Fruit fly (Drosophila melanogaster) whole organism, wandering third instar larva: ENCODE results near the gene et.

Experiments used
- Abd-B ChIP-seq: fragments of >200 bp; optimal IDR thresholded peaks from 2 replicates; lab custom pipeline; 2017; ENCODE audit warnings: missing biosample characterization, missing genetic modification characterization
- CG32264 ChIP-seq: fragments of 200-800 bp; sonication (Bioruptor generic); optimal IDR thresholded peaks from 2 replicates; lab custom pipeline; 2016; ENCODE audit warnings: missing biosample characterization, missing genetic modification characterization
- CG9705 ChIP-seq: fragments of 200-800 bp; sonication (Bioruptor generic); optimal IDR thresholded peaks from 2 replicates; lab custom pipeline; 2018; ENCODE audit warnings: missing biosample characterization, mild to moderate bottlenecking, missing genetic modification characterization
- CrebA ChIP-seq: fragments of 200-800 bp; sonication (Bioruptor generic); optimal IDR thresholded peaks from 2 replicates; lab custom pipeline; 2016; ENCODE audit warnings: missing biosample characterization, mild to moderate bottlenecking, missing genetic modification characterization, borderline replicate concordance
- Dfd ChIP-seq: fragments of >200 bp; optimal IDR thresholded peaks from 2 replicates; lab custom pipeline; 2017; ENCODE audit warnings: missing biosample characterization, missing genetic modification characterization
- Dif ChIP-seq: fragments of 200-275, 200-300 bp; sonication (Bioruptor generic); optimal IDR thresholded peaks from 2 replicates; lab custom pipeline; 2018; ENCODE audit warnings: missing biosample characterization, missing genetic modification characterization; ENCODE audit not compliant: partially characterized antibody
- GATAd ChIP-seq: sonication (Bioruptor generic); optimal IDR thresholded peaks from 2 replicates; lab custom pipeline; 2016; ENCODE audit warnings: missing biosample characterization, missing genetic modification characterization
- HLH106 ChIP-seq: fragments of 200-800 bp; optimal IDR thresholded peaks from 3 replicates; lab custom pipeline; 2019; ENCODE audit warnings: missing biosample characterization, mild to moderate bottlenecking, missing genetic modification characterization, moderate library complexity
- Hnf4 ChIP-seq: fragments of 200-800 bp; sonication (Bioruptor generic); optimal IDR thresholded peaks from 2 replicates; lab custom pipeline; 2016; ENCODE audit warnings: missing biosample characterization, mild to moderate bottlenecking, missing genetic modification characterization
- Hr78 ChIP-seq: fragments of >200 bp; optimal IDR thresholded peaks from 2 replicates; lab custom pipeline; 2017; ENCODE audit warnings: missing biosample characterization, missing genetic modification characterization
- Hr83 ChIP-seq: fragments of 200-300 bp; sonication (Bioruptor generic); optimal IDR thresholded peaks from 2 replicates; lab custom pipeline; 2016; ENCODE audit warnings: missing biosample characterization, mild to moderate bottlenecking, missing genetic modification characterization, moderate library complexity; ENCODE audit not compliant: poor library complexity, severe bottlenecking
- Jra ChIP-seq: sonication (Bioruptor generic); optimal IDR thresholded peaks from 2 replicates; lab custom pipeline; 2016; ENCODE audit warnings: missing biosample characterization, missing genetic modification characterization
- Mio ChIP-seq: sonication (Bioruptor generic); optimal IDR thresholded peaks from 2 replicates; lab custom pipeline; 2016; ENCODE audit warnings: missing biosample characterization, missing genetic modification characterization
- Myc ChIP-seq: fragments of >200 bp; optimal IDR thresholded peaks from 2 replicates; lab custom pipeline; 2017
- N ChIP-seq: fragments of >200 bp; optimal IDR thresholded peaks from 2 replicates; lab custom pipeline; 2018; ENCODE audit warnings: missing biosample characterization, missing external identifiers, missing genetic modification characterization
- OdsH ChIP-seq: fragments of 200-800 bp; sonication (Bioruptor generic); optimal IDR thresholded peaks from 2 replicates; lab custom pipeline; 2016; ENCODE audit warnings: missing biosample characterization, mild to moderate bottlenecking, missing genetic modification characterization
- Rel ChIP-seq, 2 experiments: fragments of 200-800 bp; sonication (Bioruptor generic) in 1 of 2; optimal IDR thresholded peaks; 2 replicates in 1 of 2; 3 replicates in 1 of 2; lab custom pipeline; 2016 to 2019; ENCODE audit warnings: mild to moderate bottlenecking in 2 of 2, missing biosample characterization in 2 of 2, missing genetic modification characterization in 2 of 2, moderate library complexity in 1 of 2
- Sp1 ChIP-seq: fragments of 200-800 bp; sonication (Bioruptor generic); optimal IDR thresholded peaks from 3 replicates; lab custom pipeline; 2019; ENCODE audit warnings: missing biosample characterization, mild to moderate bottlenecking, missing genetic modification characterization, moderate library complexity
- Vsx2 ChIP-seq: fragments of 200-300, 225-300 bp; sonication (Bioruptor generic); optimal IDR thresholded peaks from 2 replicates; lab custom pipeline; 2018; ENCODE audit warnings: missing biosample characterization, missing genetic modification characterization; ENCODE audit not compliant: partially characterized antibody
- br ChIP-seq: fragments of 200-800 bp; sonication (Bioruptor generic); optimal IDR thresholded peaks from 2 replicates; lab custom pipeline; 2016; ENCODE audit warnings: missing biosample characterization, missing genetic modification characterization
- brk ChIP-seq: fragments of 200-800 bp; sonication (Bioruptor generic); optimal IDR thresholded peaks from 2 replicates; lab custom pipeline; 2016; ENCODE audit warnings: missing biosample characterization, mild to moderate bottlenecking, missing genetic modification characterization
- dl ChIP-seq, 2 experiments: fragments of 175-275, 200-275 bp in 1 of 2; fragments of 200-275 bp in 1 of 2; sonication (Bioruptor generic); optimal IDR thresholded peaks; lab custom pipeline; 2018; ENCODE audit warnings: mild to moderate bottlenecking in 2 of 2, missing biosample characterization in 2 of 2, missing genetic modification characterization in 2 of 2, moderate library complexity in 2 of 2; ENCODE audit not compliant: partially characterized antibody in 2 of 2, insufficient read depth in 1 of 2
- dmrt93B ChIP-seq: fragments of 200-800 bp; sonication (Bioruptor generic); optimal IDR thresholded peaks from 2 replicates; lab custom pipeline; 2018; ENCODE audit warnings: missing biosample characterization, mild to moderate bottlenecking, missing genetic modification characterization
- dsf ChIP-seq: sonication (Bioruptor generic); optimal IDR thresholded peaks from 2 replicates; lab custom pipeline; 2016; ENCODE audit warnings: missing biosample characterization, missing genetic modification characterization, borderline replicate concordance
- ey ChIP-seq: fragments of 200-800 bp; sonication (Bioruptor generic); optimal IDR thresholded peaks from 2 replicates; lab custom pipeline; 2016; ENCODE audit warnings: missing biosample characterization, missing genetic modification characterization
- foxo ChIP-seq, 2 experiments: fragments of 200-800 bp; sonication (Bioruptor generic); optimal IDR thresholded peaks; 2 replicates in 1 of 2; 3 replicates in 1 of 2; lab custom pipeline; 2016 to 2017; ENCODE audit warnings: missing biosample characterization in 2 of 2, missing genetic modification characterization in 2 of 2
- fru ChIP-seq: fragments of 200-800 bp; sonication (Bioruptor generic); optimal IDR thresholded peaks from 3 replicates; lab custom pipeline; 2016; ENCODE audit warnings: missing biosample characterization, mild to moderate bottlenecking, missing genetic modification characterization
- h ChIP-seq: fragments of 200-800 bp; sonication (Bioruptor generic); optimal IDR thresholded peaks from 3 replicates; lab custom pipeline; 2016; ENCODE audit warnings: missing biosample characterization, mild to moderate bottlenecking, missing genetic modification characterization
- jim ChIP-seq: fragments of 175-275, 200-325 bp; sonication (Bioruptor generic); optimal IDR thresholded peaks from 2 replicates; lab custom pipeline; 2016; ENCODE audit warnings: missing biosample characterization, mild to moderate bottlenecking, missing genetic modification characterization
- lola ChIP-seq: fragments of >200 bp; optimal IDR thresholded peaks from 2 replicates; lab custom pipeline; 2017; ENCODE audit warnings: missing biosample characterization, missing genetic modification characterization
- pan ChIP-seq: fragments of >200 bp; optimal IDR thresholded peaks from 2 replicates; lab custom pipeline; 2017
- psq ChIP-seq: fragments of 200-800 bp; sonication (Bioruptor generic); optimal IDR thresholded peaks from 3 replicates; lab custom pipeline; 2017; ENCODE audit warnings: missing biosample characterization, mild to moderate bottlenecking, missing genetic modification characterization, moderate library complexity
- rgr ChIP-seq: fragments of 200-800 bp; sonication (Bioruptor generic); optimal IDR thresholded peaks from 3 replicates; lab custom pipeline; 2016; ENCODE audit warnings: missing biosample characterization, mild to moderate bottlenecking, missing genetic modification characterization
- sage ChIP-seq: fragments of 200-800 bp; sonication (Bioruptor generic); optimal IDR thresholded peaks from 2 replicates; lab custom pipeline; 2016; ENCODE audit warnings: missing biosample characterization, mild to moderate bottlenecking, missing genetic modification characterization
- sv ChIP-seq: fragments of 200-800 bp; sonication (Bioruptor generic); optimal IDR thresholded peaks from 3 replicates; lab custom pipeline; 2016; ENCODE audit warnings: missing biosample characterization, missing genetic modification characterization
- tai ChIP-seq: sonication (Bioruptor generic); optimal IDR thresholded peaks from 2 replicates; lab custom pipeline; 2016; ENCODE audit warnings: missing biosample characterization, missing genetic modification characterization
- usp ChIP-seq: fragments of >200 bp; optimal IDR thresholded peaks from 2 replicates; lab custom pipeline; 2017; ENCODE audit warnings: missing biosample characterization, missing genetic modification characterization
- woc ChIP-seq: sonication (Bioruptor generic); optimal IDR thresholded peaks from 2 replicates; lab custom pipeline; 2016; ENCODE audit warnings: missing biosample characterization, mild to moderate bottlenecking, missing genetic modification characterization

Gene et

DNA sequence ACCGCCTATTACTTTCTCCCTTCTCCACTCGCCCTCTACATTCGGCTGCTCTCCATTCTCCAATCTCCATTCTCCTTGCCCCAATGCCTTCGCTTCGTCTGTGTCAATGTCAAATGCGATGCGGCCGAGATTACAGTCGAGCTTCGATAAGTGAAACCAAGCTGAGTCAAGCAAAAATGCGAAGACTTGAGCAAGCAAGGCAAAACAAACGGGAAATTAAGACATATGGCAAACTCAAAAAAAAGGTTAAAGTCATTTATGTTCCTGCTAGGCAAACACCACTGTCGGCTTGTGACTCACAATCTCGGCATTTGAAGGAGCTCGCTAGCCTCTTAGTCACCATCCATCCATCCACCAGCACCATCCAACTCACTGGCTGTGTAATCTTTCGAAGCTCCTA is 7.3 kb downstream of the et start:
- TF ChIP-seq Mio (GFP tag; lab: Kevin White, UChicago) = peak; percentile 95
- TF ChIP-seq usp (GFP tag; lab: Kevin White, UChicago) = no peak
- TF ChIP-seq sv (GFP tag; lab: Kevin White, UChicago) = peak; percentile 94
- TF ChIP-seq fru = peak; percentile 100
- TF ChIP-seq sage (GFP tag; lab: Kevin White, UChicago) = peak; percentile 98
- TF ChIP-seq GATAd (GFP tag; lab: Kevin White, UChicago) = peak; percentile 97
- no peak for TF ChIP-seq Myc (lab: Kevin White, UChicago)
- peak; percentile 98 for TF ChIP-seq dmrt93B (GFP tag; lab: Kevin White, UChicago)
- TF ChIP-seq N = no peak
- TF ChIP-seq woc (GFP tag; lab: Kevin White, UChicago) = peak; percentile 100
- peak; percentile 99 for TF ChIP-seq psq (GFP tag; lab: Kevin White, UChicago)
- TF ChIP-seq Hr83 (GFP tag; lab: Kevin White, UChicago) = peak; percentile 98
- peak; percentile 97 for TF ChIP-seq dsf (GFP tag; lab: Kevin White, UChicago)
- TF ChIP-seq OdsH (GFP tag; lab: Kevin White, UChicago) = peak; percentile 99
- peak; percentile 100 for TF ChIP-seq rgr (GFP tag; lab: Kevin White, UChicago)
- TF ChIP-seq brk = no peak
- peak; percentile 99 for TF ChIP-seq CG9705 (GFP tag; lab: Kevin White, UChicago)
- TF ChIP-seq ey (GFP tag; lab: Kevin White, UChicago) = peak; percentile 100
- peak; percentile 98 for TF ChIP-seq Rel (GFP tag; optimal IDR thresholded peaks at IDR 0.05; lab: Kevin White, UChicago)
- TF ChIP-seq Rel (tag; optimal IDR thresholded peaks at IDR 0.05; lab: Kevin White, UChicago) = peak; percentile 96
- peak; percentile 98 to 100 for TF ChIP-seq foxo (GFP tag; optimal IDR thresholded peaks at IDR 0.05; lab: Kevin White, UChicago)
- no peak for TF ChIP-seq Vsx2 (GFP tag; lab: Kevin White, UChicago)
- TF ChIP-seq h (GFP tag; lab: Kevin White, UChicago) = peak; percentile 100
- peak; percentile 100 for TF ChIP-seq Hnf4 (GFP tag; lab: Kevin White, UChicago)
- no peak for TF ChIP-seq dl (GFP tag; optimal IDR thresholded peaks at IDR 0.05; lab: Kevin White, UChicago; ENCODE audit: insufficient read depth in 1 of 2, partially characterized antibody in 2 of 2)
- TF ChIP-seq Dfd (GFP tag; lab: Kevin White, UChicago) = no peak
- TF ChIP-seq Sp1 (GFP tag; lab: Kevin White, UChicago) = peak; percentile 99
- TF ChIP-seq HLH106 (tag; lab: Kevin White, UChicago) = peak; percentile 99
- peak; percentile 100 for TF ChIP-seq Jra
- no peak for TF ChIP-seq CrebA
- TF ChIP-seq pan (lab: Kevin White, UChicago) = no peak
- TF ChIP-seq tai (GFP tag; lab: Kevin White, UChicago) = no peak
- TF ChIP-seq jim (GFP tag; lab: Kevin White, UChicago) = peak; percentile 94
- peak; percentile 100 for TF ChIP-seq br (GFP tag; lab: Kevin White, UChicago)
- peak; percentile 99 for TF ChIP-seq CG32264 (GFP tag; lab: Kevin White, UChicago)

- TF ChIP-seq GATAd (GFP tag; lab: Kevin White, UChicago) (no peak), Vsx2 (GFP tag; lab: Kevin White, UChicago) (peak; percentile 41)
Measured at dm6 chrX:19667444-19668104, 8.1 kb downstream of the et start.

dm6 chrX:19666991-19667409 is 8.7 kb downstream of the et start, which contains the start of gene Zw:
Gene Zw, plus strand, starts transcription at chrX:19667252.
- TF ChIP-seq Hr78 (GFP tag; lab: Kevin White, UChicago) (no peak), psq (GFP tag; lab: Kevin White, UChicago) (peak; percentile 47), CrebA (no peak), dl (GFP tag; optimal IDR thresholded peaks at IDR 0.05; lab: Kevin White, UChicago; ENCODE audit: insufficient read depth in 1 of 2, partially characterized antibody in 2 of 2) (no peak), Hnf4 (GFP tag; lab: Kevin White, UChicago) (peak; percentile 78), lola (no peak), woc (GFP tag; lab: Kevin White, UChicago) (peak; percentile 67), Vsx2 (GFP tag; lab: Kevin White, UChicago) (no peak), Hr83 (GFP tag; lab: Kevin White, UChicago) (peak; percentile 75), Sp1 (GFP tag; lab: Kevin White, UChicago) (peak; percentile 51), CG32264 (GFP tag; lab: Kevin White, UChicago) (no peak), sage (GFP tag; lab: Kevin White, UChicago) (no peak), Rel (GFP tag; optimal IDR thresholded peaks at IDR 0.05; lab: Kevin White, UChicago) (no peak), Rel (tag; optimal IDR thresholded peaks at IDR 0.05; lab: Kevin White, UChicago) (peak; percentile 42), h (GFP tag; lab: Kevin White, UChicago) (peak; percentile 75), foxo (GFP tag; optimal IDR thresholded peaks at IDR 0.05; lab: Kevin White, UChicago) (peak in 1 of 2 experiments; percentile 71), Mio (GFP tag; lab: Kevin White, UChicago) (peak; percentile 33), HLH106 (tag; lab: Kevin White, UChicago) (peak; percentile 71), fru (peak; percentile 67), pan (lab: Kevin White, UChicago) (no peak), Dif (no peak), N (no peak), ey (GFP tag; lab: Kevin White, UChicago) (peak; percentile 72), sv (GFP tag; lab: Kevin White, UChicago) (peak; percentile 3), tai (GFP tag; lab: Kevin White, UChicago) (no peak), Abd-B (GFP tag; lab: Kevin White, UChicago) (no peak), Myc (lab: Kevin White, UChicago) (no peak), dsf (GFP tag; lab: Kevin White, UChicago) (no peak), OdsH (GFP tag; lab: Kevin White, UChicago) (peak; percentile 30), GATAd (GFP tag; lab: Kevin White, UChicago) (no peak), jim (GFP tag; lab: Kevin White, UChicago) (no peak), br (GFP tag; lab: Kevin White, UChicago) (peak; percentile 46), brk (no peak), Dfd (GFP tag; lab: Kevin White, UChicago) (no peak), dmrt93B (GFP tag; lab: Kevin White, UChicago) (peak; percentile 58)
